Fruit fly (Drosophila melanogaster) whole organism, embryonic: ENCODE measurements around the gene CG4404.
A peak's percentile ranks its signal among the peaks of the same experiment; 100 is the strongest.

Source experiments
- Atf-2 ChIP-seq: fragments of 200-800 bp; sonication (Bioruptor generic); optimal IDR thresholded peaks from 2 replicates; lab custom pipeline; 2016; ENCODE audit warnings: missing biosample characterization, missing genetic modification characterization
- Bteb2 ChIP-seq: fragments of 200-800 bp; sonication (Bioruptor generic); optimal IDR thresholded peaks from 2 replicates; lab custom pipeline; 2016; ENCODE audit warnings: missing biosample characterization, missing genetic modification characterization
- CG11398 ChIP-seq: fragments of 200-800 bp; sonication (Bioruptor generic); optimal IDR thresholded peaks from 2 replicates; lab custom pipeline; 2016; ENCODE audit warnings: missing biosample characterization, missing genetic modification characterization
- CG12659 ChIP-seq: fragments of 200-800 bp; sonication (Bioruptor generic); optimal IDR thresholded peaks from 3 replicates; lab custom pipeline; 2017; ENCODE audit warnings: mild to moderate bottlenecking, missing biosample characterization, missing genetic modification reagents, missing genetic modification characterization
- CG12744 ChIP-seq: fragments of 200-800 bp; sonication (Bioruptor generic); optimal IDR thresholded peaks from 2 replicates; lab custom pipeline; 2016; ENCODE audit warnings: missing biosample characterization, missing genetic modification characterization
- CG13287 ChIP-seq: fragments of 200-800 bp; sonication (Bioruptor generic); IDR thresholded peaks from 2 replicates; pipeline ENCODE4 v1.3.6; 2022; ENCODE audit warnings: missing biosample characterization, missing genetic modification characterization; ENCODE audit not compliant: partially characterized antibody
- CG1529 ChIP-seq: fragments of 200-800 bp; sonication (Bioruptor generic); optimal IDR thresholded peaks from 3 replicates; lab custom pipeline; 2018; ENCODE audit warnings: missing biosample characterization, missing genetic modification characterization
- CG17186 ChIP-seq: fragments of 200-800 bp; sonication (Bioruptor generic); optimal IDR thresholded peaks from 3 replicates; lab custom pipeline; 2017; ENCODE audit warnings: missing biosample characterization, missing genetic modification reagents, missing genetic modification characterization
- CG18619 ChIP-seq: fragments of 200-800 bp; sonication (Bioruptor generic); optimal IDR thresholded peaks from 3 replicates; lab custom pipeline; 2017; ENCODE audit warnings: missing biosample characterization, mild to moderate bottlenecking, missing genetic modification characterization
- CG2129 ChIP-seq: fragments of 200-800 bp; sonication (Bioruptor generic); IDR thresholded peaks from 2 replicates; pipeline ENCODE4 v1.3.6; 2022; ENCODE audit warnings: missing biosample characterization, missing genetic modification characterization; ENCODE audit not compliant: partially characterized antibody
- CG31441 ChIP-seq: fragments of 200-800 bp; sonication (Bioruptor generic); IDR thresholded peaks from 2 replicates; pipeline ENCODE4 v1.3.6; 2022; ENCODE audit warnings: missing biosample characterization, missing genetic modification characterization
- CG3281 ChIP-seq: fragments of 200-800 bp; sonication (Bioruptor generic); optimal IDR thresholded peaks from 3 replicates; lab custom pipeline; 2017; ENCODE audit warnings: missing biosample characterization, mild to moderate bottlenecking, missing genetic modification characterization
- CG4360 ChIP-seq: fragments of 200-800 bp; sonication (Bioruptor generic); IDR thresholded peaks from 2 replicates; pipeline ENCODE4 v1.3.6; 2022; ENCODE audit warnings: missing biosample characterization, missing genetic modification characterization
- CG4404 ChIP-seq: fragments of 200-800 bp; sonication (Bioruptor generic); IDR thresholded peaks from 2 replicates; pipeline ENCODE4 v1.3.6; 2022; ENCODE audit warnings: missing biosample characterization, missing genetic modification characterization
- CG4424 ChIP-seq: fragments of 200-800 bp; sonication (Bioruptor generic); optimal IDR thresholded peaks from 3 replicates; lab custom pipeline; 2016; ENCODE audit warnings: missing biosample characterization, missing genetic modification characterization
- CG6854 ChIP-seq: fragments of 200-800 bp; sonication (Bioruptor generic); optimal IDR thresholded peaks from 3 replicates; lab custom pipeline; 2017; ENCODE audit warnings: missing biosample characterization, mild to moderate bottlenecking, missing genetic modification characterization
- Camta ChIP-seq: fragments of 200-800 bp; sonication (Bioruptor generic); optimal IDR thresholded peaks from 2 replicates; lab custom pipeline; 2016; ENCODE audit warnings: missing biosample characterization, missing genetic modification characterization
- HLH3B ChIP-seq: fragments of 200-800 bp; sonication (Bioruptor generic); IDR thresholded peaks from 2 replicates; pipeline ENCODE4 v1.3.6; 2022; ENCODE audit warnings: missing biosample characterization, missing genetic modification characterization
- Hmr ChIP-seq: fragments of 200-800 bp; sonication (Bioruptor generic); optimal IDR thresholded peaks from 3 replicates; lab custom pipeline; 2017; ENCODE audit warnings: mild to moderate bottlenecking, missing biosample characterization, missing genetic modification reagents, missing genetic modification characterization
- Hr3 ChIP-seq: fragments of 200-800 bp; sonication (Bioruptor generic); optimal IDR thresholded peaks from 3 replicates; lab custom pipeline; 2016; ENCODE audit warnings: missing biosample characterization, missing genetic modification characterization
- MBD-R2 ChIP-seq: fragments of 200-800 bp; sonication (Bioruptor generic); IDR thresholded peaks from 2 replicates; pipeline ENCODE4 v1.3.6; 2022; ENCODE audit warnings: missing biosample characterization, missing genetic modification characterization
- Med ChIP-seq: fragments of 200-800 bp; sonication (Bioruptor generic); peaks from one replicate; lab custom pipeline; 2016; ENCODE audit warnings: missing biosample characterization, missing genetic modification characterization, mild to moderate bottlenecking, inconsistent platforms, moderate library complexity
- NC2β ChIP-seq: fragments of 200-800 bp; sonication (Bioruptor generic); optimal IDR thresholded peaks from 2 replicates; lab custom pipeline; 2016; ENCODE audit warnings: missing biosample characterization, missing genetic modification characterization
- Nf-YC ChIP-seq: fragments of 200-800 bp; optimal IDR thresholded peaks from 3 replicates; lab custom pipeline; 2019; ENCODE audit warnings: missing biosample characterization, mild to moderate bottlenecking, missing genetic modification characterization, moderate library complexity
- Pdp1 ChIP-seq, 2 experiments: fragments of 200-800 bp; sonication (Bioruptor generic); optimal IDR thresholded peaks; 3 replicates each; lab custom pipeline; 2016; ENCODE audit warnings: missing biosample characterization in 2 of 2, missing genetic modification characterization in 2 of 2, mild to moderate bottlenecking in 1 of 2, moderate library complexity in 1 of 2
- Sox102F ChIP-seq: fragments of 200-800 bp; sonication (Bioruptor generic); optimal IDR thresholded peaks from 2 replicates; lab custom pipeline; 2018; ENCODE audit warnings: missing biosample characterization, mild to moderate bottlenecking, missing genetic modification characterization, moderate library complexity
- Usf ChIP-seq: fragments of 200-800 bp; sonication (Bioruptor generic); optimal IDR thresholded peaks from 2 replicates; lab custom pipeline; 2017; ENCODE audit warnings: missing genotype, missing biosample characterization, missing genetic modification characterization
- abd-A ChIP-seq: fragments of 200-800 bp; sonication (Bioruptor generic); optimal IDR thresholded peaks from 3 replicates; lab custom pipeline; 2019; ENCODE audit warnings: missing biosample characterization, mild to moderate bottlenecking, missing genetic modification characterization, moderate library complexity
- amos ChIP-seq: fragments of 200-800 bp; sonication (Bioruptor generic); IDR thresholded peaks from 2 replicates; pipeline ENCODE4 v1.3.6; 2022; ENCODE audit warnings: missing biosample characterization, missing genetic modification characterization; ENCODE audit not compliant: partially characterized antibody
- bsh ChIP-seq, 2 experiments: fragments of 200-800 bp; sonication (Bioruptor generic); optimal IDR thresholded peaks; 2 replicates each; lab custom pipeline; 2017 to 2018; ENCODE audit warnings: mild to moderate bottlenecking in 2 of 2, missing biosample characterization in 2 of 2, missing genetic modification characterization in 2 of 2, moderate library complexity in 1 of 2
- croc ChIP-seq: fragments of 200-800 bp; sonication (Bioruptor generic); conservative IDR thresholded peaks from 3 replicates; pipeline ENCODE4 v1.3.6; 2022; ENCODE audit warnings: missing biosample characterization, missing genetic modification characterization
- crol ChIP-seq: fragments of 200-800 bp; sonication (Bioruptor generic); IDR thresholded peaks from 2 replicates; pipeline ENCODE4 v1.3.6; 2022; ENCODE audit warnings: missing biosample characterization, missing genetic modification characterization
- dmrt99B ChIP-seq: fragments of 200-800 bp; sonication (Bioruptor generic); optimal IDR thresholded peaks from 2 replicates; lab custom pipeline; 2018; ENCODE audit warnings: missing biosample characterization, mild to moderate bottlenecking, missing genetic modification characterization, moderate library complexity
- fd3F ChIP-seq: fragments of 200-800 bp; sonication (Bioruptor generic); optimal IDR thresholded peaks from 2 replicates; lab custom pipeline; 2018; ENCODE audit warnings: missing biosample characterization, mild to moderate bottlenecking, missing genetic modification characterization, moderate library complexity
- grau ChIP-seq: fragments of 200-800 bp; optimal IDR thresholded peaks from 3 replicates; lab custom pipeline; 2019; ENCODE audit warnings: missing biosample characterization, mild to moderate bottlenecking, missing genetic modification characterization, moderate library complexity
- kah ChIP-seq: fragments of 200-800 bp; sonication (Bioruptor generic); optimal IDR thresholded peaks from 2 replicates; lab custom pipeline; 2018; ENCODE audit warnings: missing biosample characterization, mild to moderate bottlenecking, missing genetic modification characterization
- klu ChIP-seq: fragments of 200-800 bp; sonication (Bioruptor generic); IDR thresholded peaks from 2 replicates; pipeline ENCODE4 v1.3.6; 2022; ENCODE audit warnings: missing biosample characterization, missing genetic modification characterization
- lbe ChIP-seq: fragments of 200-800 bp; sonication (Bioruptor generic); optimal IDR thresholded peaks from 2 replicates; lab custom pipeline; 2016; ENCODE audit warnings: missing biosample characterization, mild to moderate bottlenecking, missing genetic modification characterization
- maf-S ChIP-seq: fragments of 200-800 bp; sonication (Bioruptor generic); optimal IDR thresholded peaks from 2 replicates; lab custom pipeline; 2016; ENCODE audit warnings: missing biosample characterization, missing genetic modification characterization
- mam ChIP-seq: fragments of 200-800 bp; sonication (Bioruptor generic); optimal IDR thresholded peaks from 3 replicates; lab custom pipeline; 2016; ENCODE audit warnings: missing biosample characterization, missing genetic modification characterization
- nau ChIP-seq: fragments of 200-800 bp; sonication (Bioruptor generic); optimal IDR thresholded peaks from 3 replicates; lab custom pipeline; 2017; ENCODE audit warnings: missing biosample characterization, mild to moderate bottlenecking, missing genetic modification characterization, missing genetic modification reagents
- phol ChIP-seq: fragments of 200-800 bp; sonication (Bioruptor generic); optimal IDR thresholded peaks from 3 replicates; lab custom pipeline; 2018; ENCODE audit warnings: missing biosample characterization, mild to moderate bottlenecking, missing genetic modification characterization, moderate library complexity
- psq ChIP-seq: fragments of 200-800 bp; sonication (Bioruptor generic); optimal IDR thresholded peaks from 2 replicates; lab custom pipeline; 2017; ENCODE audit warnings: missing biosample characterization, missing genetic modification characterization
- sc ChIP-seq, 3 experiments: fragments of >200 bp in 2 of 3; fragments of 200-800 bp in 1 of 3; sonication (Bioruptor generic) in 1 of 3; optimal IDR thresholded peaks; 2 replicates in 2 of 3; 3 replicates in 1 of 3; lab custom pipeline; 2017; ENCODE audit warnings: mild to moderate bottlenecking in 1 of 3, missing biosample characterization in 1 of 3, missing genetic modification characterization in 1 of 3, missing genetic modification reagents in 1 of 3
- seq ChIP-seq: fragments of 200-800 bp; sonication (Bioruptor generic); IDR thresholded peaks from 2 replicates; pipeline ENCODE4 v1.3.6; 2022; ENCODE audit warnings: missing biosample characterization, missing genetic modification characterization
- sima ChIP-seq: fragments of 200-800 bp; sonication (Bioruptor generic); optimal IDR thresholded peaks from 2 replicates; lab custom pipeline; 2016; ENCODE audit warnings: missing biosample characterization, missing genetic modification characterization
- so ChIP-seq: fragments of 200-800 bp; sonication (Bioruptor generic); IDR thresholded peaks from 3 replicates; pipeline ENCODE4 v1.3.6; 2022; ENCODE audit warnings: missing biosample characterization, missing genetic modification characterization
- wdn ChIP-seq: fragments of 200-800 bp; sonication (Bioruptor generic); IDR thresholded peaks from 2 replicates; pipeline ENCODE4 v1.3.6; 2022; ENCODE audit warnings: missing biosample characterization, missing genetic modification characterization

The CG4404 gene

DNA sequence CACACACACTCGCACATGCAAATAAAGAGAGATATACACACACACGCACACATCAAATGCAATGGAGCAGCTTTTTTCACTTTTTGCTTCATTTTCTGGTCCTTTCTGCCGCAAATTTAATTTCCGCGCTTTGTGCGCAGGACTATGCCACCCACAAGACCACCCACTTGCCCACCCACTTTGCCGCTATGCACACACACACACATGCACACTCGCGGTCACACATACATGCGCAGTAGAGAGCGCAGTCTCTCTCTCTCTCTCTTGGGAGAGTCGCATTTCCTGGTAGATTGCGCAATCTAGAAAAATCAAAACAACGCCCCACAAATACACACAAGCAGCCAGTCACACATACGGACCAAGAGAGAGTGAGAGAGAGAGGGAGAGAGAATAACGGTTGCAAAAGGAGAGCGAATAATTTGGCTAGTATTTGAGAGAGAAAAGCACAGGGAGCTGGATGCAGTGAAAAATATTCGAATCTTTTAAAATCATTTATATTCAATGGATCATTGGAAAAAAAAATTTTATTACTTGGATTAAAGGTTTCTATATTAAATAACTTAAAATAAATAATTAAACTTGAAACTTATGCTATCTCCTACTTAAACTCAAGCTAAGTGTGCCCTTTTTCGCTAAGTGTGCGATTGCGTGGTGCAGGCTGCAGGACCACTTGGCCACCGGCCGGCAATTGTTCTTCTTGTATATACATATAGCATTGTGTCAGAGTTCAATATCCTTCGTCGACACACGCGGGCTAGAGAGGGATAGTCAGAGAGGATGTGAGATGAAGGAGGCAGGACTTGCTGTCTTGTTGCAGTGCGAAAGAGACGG is 19.8 kb upstream of the CG4404 start (continued):
- TF ChIP-seq kah (no peak), lbe (GFP tag; lab: Kevin White, UChicago) (no peak), psq (GFP tag; lab: Kevin White, UChicago) (no peak), Camta (GFP tag; lab: Kevin White, UChicago) (peak; percentile 1), CG13287 (GFP tag; lab: Robert Waterston, UW) (no peak), CG31441 (GFP tag; lab: Robert Waterston, UW) (peak; percentile 81), Med (GFP tag; lab: Kevin White, UChicago) (peak; percentile 41), MBD-R2 (peak; percentile 20; the same call in 1 of the 2 replicates), NC2β (GFP tag; lab: Kevin White, UChicago) (no peak), fd3F (GFP tag; lab: Kevin White, UChicago) (no peak), Nf-YC (tag; lab: Kevin White, UChicago) (peak; percentile 32), klu (GFP tag; lab: Robert Waterston, UW) (0 out of 2 replicates have a peak, but pooled peaks have one; percentile 30), CG18619 (GFP tag; lab: Kevin White, UChicago) (peak; percentile 37), abd-A (tag; lab: Kevin White, UChicago) (no peak), nau (GFP tag; lab: Kevin White, UChicago) (no peak), CG12744 (GFP tag; lab: Kevin White, UChicago) (no peak), bsh (GFP tag; optimal IDR thresholded peaks at IDR 0.05; lab: Kevin White, UChicago) (peak in 1 of 2 experiments; percentile 67), CG4360 (GFP tag; lab: Robert Waterston, UW) (no peak), HLH3B (peak; percentile 83), Hmr (peak; percentile 60), so (GFP tag; lab: Robert Waterston, UW) (0 out of 3 replicates have a peak, but pooled peaks have one; percentile 41), sc (optimal IDR thresholded peaks at IDR 0.05; lab: Kevin White, UChicago) (no peak), sc (GFP tag; optimal IDR thresholded peaks at IDR 0.05; lab: Kevin White, UChicago) (peak; percentile 40), Sox102F (peak; percentile 49), wdn (peak; percentile 55), CG1529 (GFP tag; lab: Kevin White, UChicago) (peak; percentile 31), phol (tag; lab: Kevin White, UChicago) (peak; percentile 55), Pdp1 (GFP tag; optimal IDR thresholded peaks at IDR 0.05; lab: Kevin White, UChicago) (peak; percentile 20 to 88), CG4424 (GFP tag; lab: Kevin White, UChicago) (peak; percentile 38), CG17186 (GFP tag; lab: Kevin White, UChicago) (no peak), CG6854 (peak; percentile 35), Usf (no peak), crol (GFP tag; lab: Robert Waterston, UW) (0 out of 2 replicates have a peak, but pooled peaks have one; percentile 25), grau (tag; lab: Kevin White, UChicago) (peak; percentile 63), CG4404 (GFP tag; lab: Robert Waterston, UW) (peak; percentile 76), seq (GFP tag; lab: Robert Waterston, UW) (peak; percentile 42; the same call in 1 of the 2 replicates), mam (GFP tag; lab: Kevin White, UChicago) (no peak), CG3281 (peak; percentile 33), CG12659 (GFP tag; lab: Kevin White, UChicago) (peak; percentile 29), Bteb2 (GFP tag; lab: Kevin White, UChicago) (no peak), Hr3 (GFP tag; lab: Kevin White, UChicago) (peak; percentile 46), croc (peak; percentile 50; the same call in 1 of the 3 replicates), CG2129 (GFP tag; lab: Robert Waterston, UW) (no peak), dmrt99B (peak; percentile 75), maf-S (GFP tag; lab: Kevin White, UChicago) (no peak), sima (GFP tag; lab: Kevin White, UChicago) (no peak), amos (no peak), CG11398 (GFP tag; lab: Kevin White, UChicago) (no peak), Atf-2 (no peak)
